Fruit fly (Drosophila melanogaster): ENCODE measurements around the gene Idh3b.

dm6 chr3R:21972069-21972468 lies 47.1 kb downstream of the Idh3b start:
- no peak for TF ChIP-seq pan (optimal IDR thresholded peaks at IDR 0.05)
- TF ChIP-seq usp (GFP tag; optimal IDR thresholded peaks at IDR 0.05), result no peak
